Worm (Caenorhabditis elegans): ENCODE data around the gene tpk-1.

DNA sequence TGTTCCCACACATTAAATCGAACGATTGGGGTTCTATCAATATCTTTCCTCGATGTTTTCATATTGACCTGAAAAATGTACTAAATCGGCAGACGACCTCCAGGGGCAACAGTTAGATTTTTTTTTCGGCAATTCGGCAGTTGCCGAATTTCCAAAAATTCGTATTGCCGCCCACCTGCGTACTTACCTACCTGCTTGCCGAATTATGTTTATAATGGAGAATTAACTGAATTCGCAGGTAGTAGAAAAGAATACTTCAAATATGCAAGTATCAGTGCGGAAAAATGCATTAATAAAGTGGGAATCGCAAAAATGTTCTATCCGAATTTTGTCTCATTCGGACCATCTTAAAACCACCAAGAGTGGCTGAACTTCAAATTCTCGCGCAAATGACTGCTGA lies 42.3 kb upstream of the tpk-1 start:
- no peak for TF ChIP-seq lin-39 (tag; optimal IDR thresholded peaks at IDR 0.05)
- TF ChIP-seq skn-1 (tag; optimal IDR thresholded peaks at IDR 0.05), result no peak
- no peak for TF ChIP-seq nhr-71 (tag; optimal IDR thresholded peaks at IDR 0.05)
- TF ChIP-seq C16A3.4 (tag; optimal IDR thresholded peaks at IDR 0.05), result no peak
- TF ChIP-seq nhr-20 (tag; optimal IDR thresholded peaks at IDR 0.05), result no peak

Measured in whole organism, L1 larva.